Worm (Caenorhabditis elegans) whole organism, early embryonic: ENCODE data around the gene dop-4.

Source experiments
- B0310.2 ChIP-seq: sonication (generic microtip); optimal IDR thresholded peaks from 2 replicates; lab custom pipeline; 2016; ENCODE audit warnings: mild to moderate bottlenecking, missing genetic modification characterization, missing compliant biosample characterization
- ama-1 ChIP-seq: fragments of 150-350 bp; optimal IDR thresholded peaks from 2 replicates; lab custom pipeline; 2014
- flt-1 ChIP-seq: fragments of 200-800 bp; sonication (Bioruptor generic); IDR thresholded peaks from 2 replicates; pipeline ENCODE4 v1.3.6; 2022; ENCODE audit warnings: missing genetic modification characterization, missing compliant biosample characterization
- tra-4 ChIP-seq: sonication (generic microtip); optimal IDR thresholded peaks from 2 replicates; lab custom pipeline; 2017; ENCODE audit warnings: missing genetic modification characterization, missing compliant biosample characterization

ce11 chrX:1293471-1293870 is 1.6 kb upstream of the dop-4 start:
- no peak for TF ChIP-seq flt-1 (GFP tag; lab: Robert Waterston, UW)
- TF ChIP-seq ama-1: no peak
- TF ChIP-seq B0310.2: no peak
- no peak for TF ChIP-seq tra-4
